Fruit fly (Drosophila melanogaster) whole organism, embryonic: ENCODE results near the gene CG10874.

Experiments
- Antp ChIP-seq: fragments of 200-800 bp; sonication (Bioruptor generic); optimal IDR thresholded peaks from 3 replicates; lab custom pipeline; 2016; ENCODE audit warnings: missing biosample characterization, missing genetic modification characterization
- Atf-2 ChIP-seq: fragments of 200-800 bp; sonication (Bioruptor generic); optimal IDR thresholded peaks from 2 replicates; lab custom pipeline; 2016; ENCODE audit warnings: missing biosample characterization, missing genetic modification characterization
- B-H2 ChIP-seq: fragments of 200-800 bp; sonication (Bioruptor generic); optimal IDR thresholded peaks from 2 replicates; lab custom pipeline; 2018; ENCODE audit warnings: missing biosample characterization, mild to moderate bottlenecking, missing genetic modification characterization
- CG10209 ChIP-seq: fragments of 200-800 bp; sonication (Bioruptor generic); optimal IDR thresholded peaks from 3 replicates; lab custom pipeline; 2017; ENCODE audit warnings: missing biosample characterization, mild to moderate bottlenecking, missing genetic modification characterization, missing genetic modification reagents
- CG10366 ChIP-seq: fragments of 200-800 bp; sonication (Bioruptor generic); IDR thresholded peaks from 2 replicates; pipeline ENCODE4 v1.3.6; 2022; ENCODE audit warnings: missing biosample characterization, missing genetic modification characterization
- CG10462 ChIP-seq: fragments of 200-800 bp; sonication (Bioruptor generic); optimal IDR thresholded peaks from 2 replicates; lab custom pipeline; 2016; ENCODE audit warnings: missing biosample characterization, missing genetic modification characterization
- CG11247 ChIP-seq: fragments of 200-800 bp; sonication (Bioruptor generic); IDR thresholded peaks from 2 replicates; pipeline ENCODE4 v1.3.6; 2022; ENCODE audit warnings: missing biosample characterization, missing genetic modification characterization
- CG12155 ChIP-seq: fragments of 200-800 bp; sonication (Bioruptor generic); optimal IDR thresholded peaks from 3 replicates; lab custom pipeline; 2016; ENCODE audit warnings: missing biosample characterization, missing genetic modification characterization
- CG12219 ChIP-seq: fragments of 200-800 bp; sonication (Bioruptor generic); optimal IDR thresholded peaks from 3 replicates; lab custom pipeline; 2018; ENCODE audit warnings: missing biosample characterization, mild to moderate bottlenecking, missing genetic modification characterization
- CG14014 ChIP-seq: fragments of 200-800 bp; sonication (Bioruptor generic); IDR thresholded peaks from 2 replicates; pipeline ENCODE4 v1.3.6; 2022; ENCODE audit warnings: missing biosample characterization, missing genetic modification characterization
- CG16813 ChIP-seq: fragments of 200-800 bp; sonication (Bioruptor generic); IDR thresholded peaks from 3 replicates; pipeline ENCODE4 v1.3.6; 2022; ENCODE audit warnings: missing biosample characterization, missing genetic modification characterization; ENCODE audit not compliant: partially characterized antibody
- CG1832 ChIP-seq: fragments of 200-800 bp; sonication (Bioruptor generic); optimal IDR thresholded peaks from 2 replicates; lab custom pipeline; 2017; ENCODE audit warnings: missing biosample characterization, mild to moderate bottlenecking, missing genetic modification characterization, inconsistent platforms
- CG31224 ChIP-seq: fragments of 200-800 bp; sonication (Bioruptor generic); IDR thresholded peaks from 2 replicates; pipeline ENCODE4 v1.3.6; 2022; ENCODE audit warnings: missing biosample characterization, missing genetic modification characterization
- CG31365 ChIP-seq: fragments of 200-800 bp; sonication (Bioruptor generic); optimal IDR thresholded peaks from 2 replicates; lab custom pipeline; 2018; ENCODE audit warnings: missing biosample characterization, mild to moderate bottlenecking, missing genetic modification characterization
- CG3163 ChIP-seq: fragments of 200-800 bp; sonication (Bioruptor generic); optimal IDR thresholded peaks from 3 replicates; lab custom pipeline; 2016; ENCODE audit warnings: missing biosample characterization, missing genetic modification characterization
- CG32767 ChIP-seq: fragments of 200-800 bp; sonication (Bioruptor generic); IDR thresholded peaks from 2 replicates; pipeline ENCODE4 v1.3.6; 2022; ENCODE audit warnings: missing biosample characterization, missing genetic modification characterization
- CG3726 ChIP-seq: fragments of 200-800 bp; sonication (Bioruptor generic); IDR thresholded peaks from 3 replicates; pipeline ENCODE4, ENCODE4 v1.3.6; 2022; ENCODE audit warnings: missing biosample characterization, missing genetic modification characterization
- CG3995 ChIP-seq: fragments of 200-800 bp; sonication (Bioruptor generic); optimal IDR thresholded peaks from 3 replicates; lab custom pipeline; 2016; ENCODE audit warnings: missing biosample characterization, missing genetic modification characterization
- CG6175 ChIP-seq: fragments of 200-800 bp; sonication (Bioruptor generic); IDR thresholded peaks from 3 replicates; pipeline ENCODE4 v1.3.6; 2022; ENCODE audit warnings: missing biosample characterization, missing genetic modification characterization
- CG7745 ChIP-seq: fragments of 200-800 bp; sonication (Bioruptor generic); optimal IDR thresholded peaks from 2 replicates; lab custom pipeline; 2018; ENCODE audit warnings: missing biosample characterization, mild to moderate bottlenecking, missing genetic modification characterization, moderate library complexity
- CoRest ChIP-seq: fragments of 200-800 bp; sonication (Bioruptor generic); optimal IDR thresholded peaks from 3 replicates; lab custom pipeline; 2018; ENCODE audit warnings: missing biosample characterization, mild to moderate bottlenecking, missing genetic modification characterization, moderate library complexity
- D19A ChIP-seq: fragments of 200-800 bp; optimal IDR thresholded peaks from 3 replicates; lab custom pipeline; 2019; ENCODE audit warnings: missing biosample characterization, mild to moderate bottlenecking, missing genetic modification characterization, moderate library complexity
- Dek ChIP-seq: fragments of 200-800 bp; sonication (Bioruptor generic); optimal IDR thresholded peaks from 3 replicates; lab custom pipeline; 2019; ENCODE audit warnings: missing biosample characterization, mild to moderate bottlenecking, missing genetic modification characterization, moderate library complexity
- E2f1 ChIP-seq: fragments of 200-800 bp; sonication (Bioruptor generic); IDR thresholded peaks from 2 replicates; pipeline ENCODE4 v1.3.6; 2022; ENCODE audit warnings: missing biosample characterization, missing genetic modification characterization
- GATAe ChIP-seq: fragments of 200-800 bp; sonication (Bioruptor generic); conservative IDR thresholded peaks from 2 replicates; pipeline ENCODE4 v1.3.6; 2022; ENCODE audit warnings: missing biosample characterization, missing genetic modification characterization
- H2.0 ChIP-seq: fragments of 200-800 bp; sonication (Bioruptor generic); IDR thresholded peaks from 2 replicates; pipeline ENCODE4 v1.3.6; 2022; ENCODE audit warnings: missing biosample characterization, missing genetic modification characterization
- HLH54F ChIP-seq: fragments of 200-800 bp; sonication (Bioruptor generic); optimal IDR thresholded peaks from 3 replicates; lab custom pipeline; 2016; ENCODE audit warnings: missing biosample characterization, missing genetic modification characterization
- Hsf ChIP-seq: fragments of 200-800 bp; sonication (Bioruptor generic); optimal IDR thresholded peaks from 3 replicates; lab custom pipeline; 2016; ENCODE audit warnings: missing biosample characterization, missing genetic modification characterization
- Rfx ChIP-seq: fragments of 200-800 bp; sonication (Bioruptor generic); IDR thresholded peaks from 2 replicates; pipeline ENCODE4 v1.3.6; 2022; ENCODE audit warnings: missing biosample characterization, missing genetic modification characterization
- Scr ChIP-seq: fragments of 200-800 bp; sonication (Bioruptor generic); IDR thresholded peaks from 2 replicates; pipeline ENCODE4 v1.3.6; 2022; ENCODE audit warnings: missing biosample characterization, missing genetic modification characterization; ENCODE audit not compliant: partially characterized antibody
- Xrp1 ChIP-seq: fragments of 200-800 bp; sonication (Bioruptor generic); IDR thresholded peaks from 2 replicates; pipeline ENCODE4 v1.3.6; 2022; ENCODE audit warnings: missing biosample characterization, missing genetic modification characterization
- al ChIP-seq: fragments of 200-800 bp; sonication (Bioruptor generic); IDR thresholded peaks from 2 replicates; pipeline ENCODE4 v1.3.6; 2022; ENCODE audit warnings: missing biosample characterization, missing genetic modification characterization
- az2 ChIP-seq: fragments of 200-800 bp; sonication (Bioruptor generic); optimal IDR thresholded peaks from 3 replicates; lab custom pipeline; 2016; ENCODE audit warnings: missing biosample characterization, missing genetic modification characterization
- cas ChIP-seq: fragments of 200-800 bp; sonication (Bioruptor generic); IDR thresholded peaks from 2 replicates; pipeline ENCODE4 v1.3.6; 2022; ENCODE audit warnings: missing biosample characterization, missing genetic modification characterization
- caup ChIP-seq: fragments of 200-800 bp; sonication (Bioruptor generic); optimal IDR thresholded peaks from 3 replicates; lab custom pipeline; 2017; ENCODE audit warnings: missing biosample characterization, mild to moderate bottlenecking, missing genetic modification characterization, moderate library complexity; ENCODE audit not compliant: severe bottlenecking
- chinmo ChIP-seq: fragments of 200-800 bp; sonication (Bioruptor generic); IDR thresholded peaks from 4 replicates; pipeline ENCODE4 v1.3.6; 2022; ENCODE audit warnings: missing biosample characterization, missing genetic modification characterization; ENCODE audit not compliant: partially characterized antibody
- ci ChIP-seq: fragments of 200-800 bp; sonication (Bioruptor generic); IDR thresholded peaks from 3 replicates; pipeline ENCODE4 v1.3.6; 2022; ENCODE audit warnings: missing biosample characterization, missing genetic modification characterization
- esg ChIP-seq: fragments of 200-800 bp; sonication (Bioruptor generic); conservative IDR thresholded peaks from 2 replicates; pipeline ENCODE4 v1.3.6; 2022; ENCODE audit warnings: missing biosample characterization, missing genetic modification characterization
- exex ChIP-seq: fragments of 200-800 bp; sonication (Bioruptor generic); optimal IDR thresholded peaks from 4 replicates; lab custom pipeline; 2018; ENCODE audit warnings: missing biosample characterization, mild to moderate bottlenecking, missing genetic modification characterization, moderate library complexity
- gce ChIP-seq: fragments of 200-800 bp; sonication (Bioruptor generic); IDR thresholded peaks from 3 replicates; pipeline ENCODE4 v1.3.6; 2022; ENCODE audit warnings: missing biosample characterization, missing genetic modification characterization
- gcm ChIP-seq: fragments of 200-800 bp; sonication (Bioruptor generic); optimal IDR thresholded peaks from 2 replicates; lab custom pipeline; 2019; ENCODE audit warnings: missing biosample characterization, mild to moderate bottlenecking, missing genetic modification characterization, moderate library complexity
- hth ChIP-seq: fragments of >200 bp; optimal IDR thresholded peaks from 2 replicates; lab custom pipeline; 2017; ENCODE audit warnings: inconsistent platforms
- ken ChIP-seq: fragments of 200-800 bp; sonication (Bioruptor generic); IDR thresholded peaks from 3 replicates; pipeline ENCODE4 v1.3.6; 2022; ENCODE audit warnings: missing biosample characterization, missing genetic modification characterization
- klu ChIP-seq: fragments of 200-800 bp; sonication (Bioruptor generic); IDR thresholded peaks from 2 replicates; pipeline ENCODE4 v1.3.6; 2022; ENCODE audit warnings: missing biosample characterization, missing genetic modification characterization
- maf-S ChIP-seq: fragments of 200-800 bp; sonication (Bioruptor generic); optimal IDR thresholded peaks from 2 replicates; lab custom pipeline; 2016; ENCODE audit warnings: missing biosample characterization, missing genetic modification characterization
- org-1 ChIP-seq: fragments of 200-800 bp; sonication (Bioruptor generic); optimal IDR thresholded peaks from 2 replicates; lab custom pipeline; 2017; ENCODE audit warnings: missing biosample characterization, missing genetic modification characterization
- pnt ChIP-seq: fragments of 200-800 bp; sonication (Bioruptor generic); optimal IDR thresholded peaks from 3 replicates; lab custom pipeline; 2016; ENCODE audit warnings: missing biosample characterization, missing genetic modification characterization
- scrt ChIP-seq: fragments of 200-800 bp; sonication (Bioruptor generic); optimal IDR thresholded peaks from 2 replicates; lab custom pipeline; 2018; ENCODE audit warnings: missing biosample characterization, mild to moderate bottlenecking, missing genetic modification characterization, moderate library complexity
- seq ChIP-seq: fragments of 200-800 bp; sonication (Bioruptor generic); IDR thresholded peaks from 2 replicates; pipeline ENCODE4 v1.3.6; 2022; ENCODE audit warnings: missing biosample characterization, missing genetic modification characterization
- tap ChIP-seq: fragments of 200-800 bp; optimal IDR thresholded peaks from 3 replicates; lab custom pipeline; 2019; ENCODE audit warnings: missing biosample characterization, mild to moderate bottlenecking, missing genetic modification characterization, moderate library complexity
- trem ChIP-seq: fragments of 200-800 bp; optimal IDR thresholded peaks from 3 replicates; lab custom pipeline; 2019; ENCODE audit warnings: missing biosample characterization, mild to moderate bottlenecking, missing genetic modification characterization, moderate library complexity

Gene CG10874

DNA sequence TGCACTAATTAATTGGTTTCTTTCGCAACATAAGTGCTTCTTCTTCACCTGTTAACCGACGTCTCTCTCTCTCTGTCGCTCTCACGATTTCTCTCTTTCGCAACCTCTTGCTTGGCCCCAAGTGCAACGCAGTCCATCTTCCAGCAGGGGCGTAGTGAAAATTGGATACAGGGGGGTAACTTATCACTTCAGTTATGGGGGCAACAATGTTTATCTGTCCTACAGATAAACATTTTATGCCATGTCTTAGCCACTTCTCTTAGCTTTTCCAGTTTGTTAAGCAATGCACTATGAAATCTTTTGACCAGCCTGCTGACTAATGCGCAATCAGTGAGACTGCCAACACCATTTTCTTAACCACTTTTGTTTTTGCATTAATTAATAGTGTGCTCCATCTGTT, 35.1 kb upstream of the CG10874 start (continued):
- TF ChIP-seq Scr: no peak
- TF ChIP-seq org-1: peak; percentile 5
- TF ChIP-seq Atf-2 (GFP tag; lab: Kevin White, UChicago): peak; percentile 2
- no peak for TF ChIP-seq CG12155 (GFP tag; lab: Kevin White, UChicago)
- peak; percentile 64 for TF ChIP-seq tap (tag; lab: Kevin White, UChicago)
- no peak for TF ChIP-seq CG7745
- peak; percentile 10 for TF ChIP-seq HLH54F (GFP tag; lab: Kevin White, UChicago)
- TF ChIP-seq H2.0: peak; percentile 54; the same call in 1 of the 2 replicates
- no peak for TF ChIP-seq CG6175
- peak; percentile 22 for TF ChIP-seq D19A (tag; lab: Kevin White, UChicago)
- TF ChIP-seq CG32767: peak; percentile 33; the same call in 1 of the 2 replicates
- peak; percentile 33; the same call in 1 of the 2 replicates for TF ChIP-seq Xrp1 (GFP tag; lab: Robert Waterston, UW)
- no peak for TF ChIP-seq CG31224
- TF ChIP-seq az2 (GFP tag; lab: Kevin White, UChicago): peak; percentile 33
- TF ChIP-seq CG10366 (GFP tag; lab: Robert Waterston, UW): no peak; the same call in 1 of the 2 replicates
- no peak for TF ChIP-seq Dek (tag; lab: Kevin White, UChicago)
- no peak for TF ChIP-seq CG3163
- TF ChIP-seq CG11247: peak; percentile 26; the same call in 1 of the 2 replicates
- TF ChIP-seq Hsf (GFP tag; lab: Kevin White, UChicago): peak; percentile 42
- peak; percentile 39 for TF ChIP-seq CG12219 (GFP tag; lab: Kevin White, UChicago)
- peak; percentile 14 for TF ChIP-seq pnt (GFP tag; lab: Kevin White, UChicago)
- TF ChIP-seq gcm: peak; percentile 46
- TF ChIP-seq exex: no peak
- 0 out of 2 replicates have a peak, but pooled peaks have one; percentile 16 for TF ChIP-seq GATAe (GFP tag; lab: Robert Waterston, UW)
- TF ChIP-seq hth (lab: Kevin White, UChicago): no peak
- TF ChIP-seq E2f1 (GFP tag; lab: Robert Waterston, UW): peak; percentile 52; the same call in 1 of the 2 replicates
- no peak for TF ChIP-seq al
- TF ChIP-seq trem (tag; lab: Kevin White, UChicago): peak; percentile 10
- no peak for TF ChIP-seq CG3995
- TF ChIP-seq scrt: no peak
- 0 out of 3 replicates have a peak, but pooled peaks have one; percentile 3 for TF ChIP-seq ken (GFP tag; lab: Robert Waterston, UW)
- TF ChIP-seq CoRest (tag; lab: Kevin White, UChicago): peak; percentile 21
- peak; percentile 54; the same call in 1 of the 2 replicates for TF ChIP-seq Rfx (GFP tag; lab: Robert Waterston, UW)
- no peak for TF ChIP-seq CG10462
- 0 out of 3 replicates have a peak, but pooled peaks have one; percentile 38 for TF ChIP-seq CG3726 (GFP tag; lab: Robert Waterston, UW)
- no peak for TF ChIP-seq CG1832 (GFP tag; lab: Kevin White, UChicago)
- TF ChIP-seq CG10209 (GFP tag; lab: Kevin White, UChicago): peak; percentile 19
- TF ChIP-seq esg (GFP tag; lab: Robert Waterston, UW): peak; percentile 9; the same call in 1 of the 2 replicates
- TF ChIP-seq CG16813 (GFP tag; lab: Robert Waterston, UW): no peak
- no peak for TF ChIP-seq maf-S (GFP tag; lab: Kevin White, UChicago)
- no peak for TF ChIP-seq B-H2 (GFP tag; lab: Kevin White, UChicago)
- TF ChIP-seq CG31365 (tag; lab: Kevin White, UChicago): no peak
- TF ChIP-seq gce (GFP tag; lab: Robert Waterston, UW): peak; percentile 34; the same call in 1 of the 3 replicates
- TF ChIP-seq chinmo (GFP tag; lab: Robert Waterston, UW): 0 out of 4 replicates have a peak, but pooled peaks have one; percentile 45
- no peak for TF ChIP-seq klu (GFP tag; lab: Robert Waterston, UW)
- TF ChIP-seq caup: no peak
- TF ChIP-seq seq (GFP tag; lab: Robert Waterston, UW): 0 out of 2 replicates have a peak, but pooled peaks have one; percentile 15
- no peak for TF ChIP-seq cas (GFP tag; lab: Robert Waterston, UW)
- TF ChIP-seq Antp: peak; percentile 38
- peak; percentile 91 for TF ChIP-seq ci (GFP tag; lab: Robert Waterston, UW)
- TF ChIP-seq CG14014: peak; percentile 53; the same call in 1 of the 2 replicates
